Worm (Caenorhabditis elegans): ENCODE measurements around the gene M01H9.10.

The M01H9.10 gene

ce11 chrIV:4447367-4447766 lies 32.6 kb downstream of the M01H9.10 start (continued):
- TF ChIP-seq hmg-20 (GFP tag; IDR thresholded peaks at IDR 0.05): no peak
- TF ChIP-seq tlf-1 (GFP tag; optimal IDR thresholded peaks at IDR 0.05): no peak
- TF ChIP-seq Y95B8A.8 (GFP tag; IDR thresholded peaks at IDR 0.05): no peak
- TF ChIP-seq lir-1 (GFP tag; conservative IDR thresholded peaks at IDR 0.05): no peak
- no peak for TF ChIP-seq nfya-1 (tag; optimal IDR thresholded peaks at IDR 0.05; ENCODE audit: borderline replicate concordance, insufficient read depth)
- TF ChIP-seq lsy-27 (tag; optimal IDR thresholded peaks at IDR 0.05; ENCODE audit: borderline replicate concordance, insufficient read depth): no peak
- no peak for TF ChIP-seq snpc-4 (GFP tag; optimal IDR thresholded peaks at IDR 0.05)
- no peak for TF ChIP-seq snpc-4 (tag; optimal IDR thresholded peaks at IDR 0.05)
- TF ChIP-seq egl-18 (GFP tag; IDR thresholded peaks at IDR 0.05): no peak
- TF ChIP-seq rcor-1 (GFP tag; IDR thresholded peaks at IDR 0.05): peak; percentile 18; the same call in 1 of the 2 replicates
- no peak for TF ChIP-seq F22D6.2 (tag; optimal IDR thresholded peaks at IDR 0.05)
- TF ChIP-seq egrh-3 (GFP tag; IDR thresholded peaks at IDR 0.05): no peak; the same call in 1 of the 2 replicates
- TF ChIP-seq lin-54 (GFP tag; optimal IDR thresholded peaks at IDR 0.05): peak; percentile 54
- TF ChIP-seq nhr-27 (tag; optimal IDR thresholded peaks at IDR 0.05): no peak
- peak; percentile 44 for TF ChIP-seq D2030.7 (GFP tag; IDR thresholded peaks at IDR 0.05)
- 0 out of 2 replicates have a peak, but pooled peaks have one; percentile 12 for TF ChIP-seq F39B2.1 (GFP tag; IDR thresholded peaks at IDR 0.05)
- no peak for TF ChIP-seq hmg-1.2 (GFP tag; IDR thresholded peaks at IDR 0.05)
- no peak for TF ChIP-seq C17E4.6 (GFP tag; IDR thresholded peaks at IDR 0.05)
- no peak for TF ChIP-seq gei-17 (GFP tag; optimal IDR thresholded peaks at IDR 0.05)
- TF ChIP-seq pha-4 (tag; optimal IDR thresholded peaks at IDR 0.05): no peak
- TF ChIP-seq sea-2 (GFP tag; IDR thresholded peaks at IDR 0.05): no peak
- TF ChIP-seq aptf-2 (GFP tag; conservative IDR thresholded peaks at IDR 0.05): no peak
- TF ChIP-seq F37B4.10 (GFP tag; IDR thresholded peaks at IDR 0.05): no peak
- no peak for TF ChIP-seq ztf-18 (tag; optimal IDR thresholded peaks at IDR 0.05)
- TF ChIP-seq tbx-9 (tag; optimal IDR thresholded peaks at IDR 0.05; ENCODE audit: borderline replicate concordance): no peak
- no peak for TF ChIP-seq nhr-90 (tag; optimal IDR thresholded peaks at IDR 0.05)
- no peak for TF ChIP-seq ceh-100 (GFP tag; IDR thresholded peaks at IDR 0.05)
- no peak for TF ChIP-seq nfya-2 (GFP tag; IDR thresholded peaks at IDR 0.05)
- TF ChIP-seq B0019.2 (GFP tag; conservative IDR thresholded peaks at IDR 0.05): no peak; the same call in 1 of the 2 replicates
- no peak for TF ChIP-seq ccch-3 (GFP tag; optimal IDR thresholded peaks at IDR 0.05)
- TF ChIP-seq madf-8 (GFP tag; conservative IDR thresholded peaks at IDR 0.05): no peak
- 0 out of 2 replicates have a peak, but pooled peaks have one; percentile 42 for TF ChIP-seq mcd-1 (GFP tag; IDR thresholded peaks at IDR 0.05)

ce11 chrIV:4447284-4447366 lies 32.8 kb downstream of the M01H9.10 start, which contains the start of gene chat-1:
Gene chat-1 (plus strand): TSS chrIV:4447331.
- no peak for TF ChIP-seq F52B5.7 (tag; optimal IDR thresholded peaks at IDR 0.05)
- no peak for TF ChIP-seq ceh-100 (GFP tag; IDR thresholded peaks at IDR 0.05)
- no peak for TF ChIP-seq nfyb-1 (GFP tag; IDR thresholded peaks at IDR 0.05)
- no peak for TF ChIP-seq egl-18 (GFP tag; IDR thresholded peaks at IDR 0.05)
- no peak for TF ChIP-seq ztf-6 (GFP tag; IDR thresholded peaks at IDR 0.05)
- no peak for TF ChIP-seq snpc-1.1 (tag; optimal IDR thresholded peaks at IDR 0.05; ENCODE audit: insufficient read depth)
- no peak for TF ChIP-seq dox-1 (GFP tag; IDR thresholded peaks at IDR 0.05)
- TF ChIP-seq let-526 (GFP tag; IDR thresholded peaks at IDR 0.05): no peak
- TF ChIP-seq hlh-26 (GFP tag; conservative IDR thresholded peaks at IDR 0.05): no peak
- TF ChIP-seq lin-54 (GFP tag; optimal IDR thresholded peaks at IDR 0.05): no peak
- no peak for TF ChIP-seq F23B12.7 (tag; optimal IDR thresholded peaks at IDR 0.05; ENCODE audit: insufficient read depth)
- no peak for TF ChIP-seq mel-28 (tag; optimal IDR thresholded peaks at IDR 0.05; ENCODE audit: borderline replicate concordance)
- no peak for TF ChIP-seq ztf-26 (tag; optimal IDR thresholded peaks at IDR 0.05)
- TF ChIP-seq lag-1 (GFP tag; IDR thresholded peaks at IDR 0.05): no peak
- no peak for TF ChIP-seq dpl-1 (GFP tag; optimal IDR thresholded peaks at IDR 0.05)
